Fruit fly (Drosophila melanogaster): Measurements from ENCODE around the gene CG1943.
A peak's percentile ranks its signal among the peaks of the same experiment; 100 is the strongest.

Gene CG1943

dm6 chr3R:7035703-7036266 lies 38.9 kb upstream of the CG1943 start:
- no peak for TF ChIP-seq brk (GFP tag; optimal IDR thresholded peaks at IDR 0.05)
- TF ChIP-seq lola (GFP tag; optimal IDR thresholded peaks at IDR 0.05), result no peak
- TF ChIP-seq sv (GFP tag; optimal IDR thresholded peaks at IDR 0.05), result no peak
- TF ChIP-seq HLH106 (tag; optimal IDR thresholded peaks at IDR 0.05), result no peak
- no peak for TF ChIP-seq sage (GFP tag; optimal IDR thresholded peaks at IDR 0.05)
- TF ChIP-seq dsf (GFP tag; optimal IDR thresholded peaks at IDR 0.05; ENCODE audit: borderline replicate concordance), result no peak
- no peak for TF ChIP-seq psq (GFP tag; optimal IDR thresholded peaks at IDR 0.05)
- no peak for TF ChIP-seq Hr83 (GFP tag; optimal IDR thresholded peaks at IDR 0.05; ENCODE audit: poor library complexity, severe bottlenecking)
- no peak for TF ChIP-seq rgr (GFP tag; optimal IDR thresholded peaks at IDR 0.05)
- TF ChIP-seq Vsx2 (GFP tag; optimal IDR thresholded peaks at IDR 0.05; ENCODE audit: partially characterized antibody), result no peak
- no peak for TF ChIP-seq h (GFP tag; optimal IDR thresholded peaks at IDR 0.05)
- TF ChIP-seq jim (GFP tag; optimal IDR thresholded peaks at IDR 0.05), result no peak
- no peak for TF ChIP-seq fru (GFP tag; optimal IDR thresholded peaks at IDR 0.05)
- TF ChIP-seq Mio (GFP tag; optimal IDR thresholded peaks at IDR 0.05), result no peak
- no peak for TF ChIP-seq Sp1 (GFP tag; optimal IDR thresholded peaks at IDR 0.05)

- peak; percentile 20 for TF ChIP-seq HLH106 (tag; optimal IDR thresholded peaks at IDR 0.05)
- TF ChIP-seq Dif (GFP tag; optimal IDR thresholded peaks at IDR 0.05; ENCODE audit: partially characterized antibody), result peak; percentile 73
- TF ChIP-seq dl (GFP tag; optimal IDR thresholded peaks at IDR 0.05; ENCODE audit: insufficient read depth in 1 of 2, partially characterized antibody in 2 of 2), result peak in 1 of 2 experiments; percentile 37
- TF ChIP-seq tai (GFP tag; optimal IDR thresholded peaks at IDR 0.05), result peak; percentile 38
- TF ChIP-seq CG32264 (GFP tag; optimal IDR thresholded peaks at IDR 0.05), result no peak
- TF ChIP-seq ey (GFP tag; optimal IDR thresholded peaks at IDR 0.05), result peak; percentile 31
- no peak for TF ChIP-seq sv (GFP tag; optimal IDR thresholded peaks at IDR 0.05)
- peak; percentile 33 for TF ChIP-seq woc (GFP tag; optimal IDR thresholded peaks at IDR 0.05)
- TF ChIP-seq dsf (GFP tag; optimal IDR thresholded peaks at IDR 0.05; ENCODE audit: borderline replicate concordance), result peak; percentile 4
- TF ChIP-seq CG9705 (GFP tag; optimal IDR thresholded peaks at IDR 0.05), result no peak
- peak; percentile 53 for TF ChIP-seq rgr (GFP tag; optimal IDR thresholded peaks at IDR 0.05)
- peak; percentile 63 for TF ChIP-seq br (GFP tag; optimal IDR thresholded peaks at IDR 0.05)
- TF ChIP-seq CrebA (GFP tag; optimal IDR thresholded peaks at IDR 0.05; ENCODE audit: borderline replicate concordance), result no peak
- TF ChIP-seq OdsH (GFP tag; optimal IDR thresholded peaks at IDR 0.05), result peak; percentile 61
- peak; percentile 25 for TF ChIP-seq Sp1 (GFP tag; optimal IDR thresholded peaks at IDR 0.05)
- TF ChIP-seq dmrt93B (GFP tag; optimal IDR thresholded peaks at IDR 0.05), result peak; percentile 7
- no peak for TF ChIP-seq Rel (GFP tag; optimal IDR thresholded peaks at IDR 0.05)
- no peak for TF ChIP-seq Rel (tag; optimal IDR thresholded peaks at IDR 0.05)
- no peak for TF ChIP-seq Mio (GFP tag; optimal IDR thresholded peaks at IDR 0.05)
- peak; percentile 31 for TF ChIP-seq psq (GFP tag; optimal IDR thresholded peaks at IDR 0.05)
- TF ChIP-seq Jra (GFP tag; optimal IDR thresholded peaks at IDR 0.05), result peak; percentile 58
- TF ChIP-seq brk (GFP tag; optimal IDR thresholded peaks at IDR 0.05), result peak; percentile 65
- TF ChIP-seq Hnf4 (GFP tag; optimal IDR thresholded peaks at IDR 0.05), result peak; percentile 72
- peak; percentile 4 for TF ChIP-seq Vsx2 (GFP tag; optimal IDR thresholded peaks at IDR 0.05; ENCODE audit: partially characterized antibody)
- peak; percentile 55 for TF ChIP-seq fru (GFP tag; optimal IDR thresholded peaks at IDR 0.05)
- TF ChIP-seq N (GFP tag; optimal IDR thresholded peaks at IDR 0.05), result no peak
- TF ChIP-seq foxo (GFP tag; optimal IDR thresholded peaks at IDR 0.05), result peak in 1 of 2 experiments; percentile 65
- peak; percentile 66 for TF ChIP-seq h (GFP tag; optimal IDR thresholded peaks at IDR 0.05)
- peak; percentile 86 for TF ChIP-seq Hr83 (GFP tag; optimal IDR thresholded peaks at IDR 0.05; ENCODE audit: poor library complexity, severe bottlenecking)
- TF ChIP-seq lola (GFP tag; optimal IDR thresholded peaks at IDR 0.05), result no peak
Observed at dm6 chr3R:7037250-7037802, 37.3 kb upstream of the CG1943 start.

DNA sequence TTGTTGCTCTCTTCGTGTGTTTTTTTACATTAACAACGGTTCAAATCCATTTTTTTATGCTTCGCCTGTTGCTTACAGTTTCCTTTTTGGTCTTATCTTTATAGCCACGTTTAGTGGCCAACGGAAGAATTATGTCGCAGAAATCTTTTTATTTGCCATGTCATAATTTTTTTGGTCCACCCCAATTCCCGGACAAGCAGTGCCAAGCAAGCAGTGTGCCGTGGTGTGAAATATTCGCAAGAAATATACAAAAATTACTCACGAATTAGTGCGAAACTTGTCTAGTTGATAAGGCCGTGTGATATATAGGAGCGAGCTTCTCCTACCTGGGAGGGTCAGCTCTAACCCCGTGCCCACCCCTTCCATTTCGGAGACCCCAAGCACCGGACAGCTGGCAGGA lies 33.8 kb upstream of the CG1943 start:
- TF ChIP-seq Jra (GFP tag; optimal IDR thresholded peaks at IDR 0.05), result no peak
- no peak for TF ChIP-seq Mio (GFP tag; optimal IDR thresholded peaks at IDR 0.05)
- TF ChIP-seq Rel (GFP tag; optimal IDR thresholded peaks at IDR 0.05), result no peak
- no peak for TF ChIP-seq Rel (tag; optimal IDR thresholded peaks at IDR 0.05)
- no peak for TF ChIP-seq tai (GFP tag; optimal IDR thresholded peaks at IDR 0.05)

Measured in whole organism, wandering third instar larva.